Worm (Caenorhabditis elegans) whole organism, L4/young adult: Measurements from ENCODE around the gene col-147.

Experiments used
- W03F9.2 ChIP-seq: fragments of 150-350 bp; optimal IDR thresholded peaks from 2 replicates; lab custom pipeline; 2014; ENCODE audit warnings: missing biosample characterization, missing genetic modification characterization
- dao-5 ChIP-seq: sonication (generic microtip); optimal IDR thresholded peaks from 2 replicates; lab custom pipeline; 2016; ENCODE audit warnings: missing genotype, missing genetic modification characterization, moderate library complexity, missing compliant biosample characterization
- him-1 ChIP-seq: sonication (generic microtip); optimal IDR thresholded peaks from 2 replicates; lab custom pipeline; 2016; ENCODE audit warnings: missing genotype, missing genetic modification reagents, missing genetic modification characterization, missing compliant biosample characterization

Gene col-147

DNA sequence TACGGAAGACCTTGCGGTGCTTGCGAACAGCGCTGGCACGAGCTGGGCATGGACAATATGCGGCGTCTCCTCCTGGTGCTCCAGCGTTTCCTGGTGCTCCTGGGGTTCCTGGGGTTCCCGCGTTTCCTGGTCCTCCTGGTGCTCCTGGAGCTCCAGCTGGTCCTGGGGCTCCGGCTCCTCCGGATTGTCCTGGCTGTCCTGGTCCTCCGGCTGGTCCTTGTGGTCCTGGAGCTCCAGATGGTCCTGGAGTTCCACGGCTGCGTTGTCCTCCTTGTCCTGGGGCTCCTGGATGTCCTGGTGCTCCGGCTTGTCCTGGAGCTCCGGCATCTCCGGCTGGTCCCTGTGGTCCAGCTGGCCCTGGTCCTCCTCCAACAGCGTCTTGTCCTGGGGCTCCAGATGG, 790 bp downstream of the col-147 start:
- no peak for TF ChIP-seq W03F9.2 (tag; lab: Kevin White, UChicago)
- TF ChIP-seq him-1 (tag; lab: Kevin White, UChicago) = no peak
- no peak for TF ChIP-seq dao-5 (tag; lab: Kevin White, UChicago)

DNA sequence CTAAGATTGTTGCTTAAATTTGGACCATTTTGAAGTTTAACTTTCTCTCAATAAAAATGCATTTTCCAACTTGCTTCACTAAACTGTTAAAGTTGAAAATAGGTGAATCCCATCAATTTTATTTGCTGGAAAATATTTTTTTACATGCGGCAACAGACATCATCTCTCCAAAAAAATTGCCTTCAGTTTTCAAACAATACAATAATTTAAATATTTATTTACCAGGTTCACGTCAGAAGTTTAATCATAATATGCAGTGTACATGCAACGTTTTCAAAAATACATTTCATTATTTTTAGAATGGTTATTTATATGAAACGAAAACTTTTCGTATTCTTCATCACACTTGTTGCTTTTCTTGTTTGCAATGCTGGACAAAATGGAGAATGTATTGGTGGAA, 2.2 kb downstream of the col-147 start, which contains the start of gene T06E4.5:
Gene T06E4.5 (plus strand): TSS at position 301 of the 400 bp plus-strand sequence.
- no peak for TF ChIP-seq dao-5 (tag; lab: Kevin White, UChicago)
- no peak for TF ChIP-seq W03F9.2 (tag; lab: Kevin White, UChicago)
- TF ChIP-seq him-1 (tag; lab: Kevin White, UChicago) = no peak

DNA sequence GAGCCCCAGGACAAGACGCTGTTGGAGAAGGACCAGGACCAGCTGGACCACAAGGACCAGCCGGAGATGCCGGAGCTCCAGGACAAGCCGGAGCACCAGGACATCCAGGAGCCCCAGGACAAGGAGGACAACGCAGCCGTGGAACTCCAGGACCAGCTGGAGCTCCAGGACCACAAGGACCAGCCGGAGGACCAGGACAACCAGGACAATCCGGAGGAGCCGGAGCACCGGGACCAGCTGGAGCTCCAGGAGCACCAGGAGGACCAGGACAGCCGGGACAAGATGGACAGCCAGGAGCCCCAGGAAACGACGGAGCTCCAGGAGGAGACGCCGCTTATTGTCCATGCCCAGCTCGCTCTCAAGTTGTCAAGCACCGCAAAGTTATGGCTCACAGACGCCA, 2.6 kb downstream of the col-147 start:
- TF ChIP-seq dao-5 (tag; lab: Kevin White, UChicago) (no peak), him-1 (tag; lab: Kevin White, UChicago) (no peak)

DNA sequence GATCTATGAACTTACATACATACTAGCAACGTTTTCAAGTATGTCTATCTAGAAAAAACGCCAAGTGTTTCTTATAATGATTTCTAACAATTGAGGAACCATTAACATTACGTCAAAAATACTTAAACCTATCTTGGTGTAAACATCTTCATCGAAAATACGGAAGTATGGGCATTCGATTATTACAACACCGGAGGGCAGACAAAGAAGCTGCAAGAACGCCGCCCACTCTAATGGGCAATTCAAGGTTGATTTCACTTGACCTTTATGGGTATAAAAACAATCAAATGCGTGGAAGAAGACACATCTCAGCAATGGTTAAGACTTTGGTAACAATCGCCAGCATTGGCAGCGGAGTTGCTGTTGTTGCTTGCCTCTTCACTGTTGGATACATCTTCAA, 3.5 kb downstream of the col-147 start, which contains the start of gene col-146:
Gene col-146 (plus strand): TSS at position 301 of the 400 bp plus-strand sequence.
- TF ChIP-seq W03F9.2 (tag; lab: Kevin White, UChicago) (no peak), him-1 (tag; lab: Kevin White, UChicago) (no peak), dao-5 (tag; lab: Kevin White, UChicago) (no peak)

DNA sequence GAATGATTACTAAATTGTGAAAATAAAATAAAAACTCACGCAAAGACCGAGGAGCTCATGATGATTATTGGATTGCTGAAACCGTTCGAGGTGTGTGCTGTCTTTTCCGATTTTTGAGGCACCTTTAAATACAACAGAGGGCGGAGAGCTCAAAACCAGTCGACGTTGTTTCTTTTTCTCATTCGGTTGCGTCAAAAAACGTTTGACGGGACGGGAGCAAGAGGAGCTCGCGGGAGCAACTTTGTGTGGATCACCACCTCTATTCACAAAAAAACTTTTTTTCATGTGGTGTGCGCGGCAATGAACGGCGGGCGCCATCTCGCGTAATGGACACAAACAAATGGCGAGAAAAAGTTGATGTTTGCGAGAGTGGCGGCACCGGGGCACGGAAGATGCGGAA, 4.0 kb downstream of the col-147 start, which contains the start of gene idpc-3:
Gene idpc-3 (minus strand): TSS at position 101 of the 400 bp plus-strand sequence.
- no peak for TF ChIP-seq dao-5 (tag; lab: Kevin White, UChicago)
- no peak for TF ChIP-seq W03F9.2 (tag; lab: Kevin White, UChicago)
- no peak for TF ChIP-seq him-1 (tag; lab: Kevin White, UChicago)

DNA sequence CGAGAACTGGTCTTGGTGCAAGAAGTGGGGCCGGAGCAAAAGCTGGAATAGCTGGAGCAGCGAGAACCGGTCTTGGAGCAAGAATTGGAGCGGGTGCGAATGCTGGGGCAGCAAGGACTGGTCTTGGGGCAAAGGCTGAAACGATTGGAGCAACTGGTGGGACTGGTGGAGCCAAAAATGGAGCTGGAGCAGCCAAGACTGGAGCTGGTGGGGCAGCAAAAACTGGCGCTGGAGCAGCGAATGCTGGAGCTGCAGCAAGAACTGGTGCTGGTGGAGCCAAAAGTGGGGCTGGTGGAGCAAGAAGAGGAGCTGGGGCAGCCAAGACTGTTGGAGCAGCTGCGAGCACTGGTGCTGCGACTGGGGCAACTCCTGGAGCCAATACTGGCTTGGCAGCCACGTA, 4.5 kb downstream of the col-147 start:
- no peak for TF ChIP-seq him-1 (tag; lab: Kevin White, UChicago)
- TF ChIP-seq dao-5 (tag; lab: Kevin White, UChicago) = no peak
- TF ChIP-seq W03F9.2 (tag; lab: Kevin White, UChicago) = no peak

DNA sequence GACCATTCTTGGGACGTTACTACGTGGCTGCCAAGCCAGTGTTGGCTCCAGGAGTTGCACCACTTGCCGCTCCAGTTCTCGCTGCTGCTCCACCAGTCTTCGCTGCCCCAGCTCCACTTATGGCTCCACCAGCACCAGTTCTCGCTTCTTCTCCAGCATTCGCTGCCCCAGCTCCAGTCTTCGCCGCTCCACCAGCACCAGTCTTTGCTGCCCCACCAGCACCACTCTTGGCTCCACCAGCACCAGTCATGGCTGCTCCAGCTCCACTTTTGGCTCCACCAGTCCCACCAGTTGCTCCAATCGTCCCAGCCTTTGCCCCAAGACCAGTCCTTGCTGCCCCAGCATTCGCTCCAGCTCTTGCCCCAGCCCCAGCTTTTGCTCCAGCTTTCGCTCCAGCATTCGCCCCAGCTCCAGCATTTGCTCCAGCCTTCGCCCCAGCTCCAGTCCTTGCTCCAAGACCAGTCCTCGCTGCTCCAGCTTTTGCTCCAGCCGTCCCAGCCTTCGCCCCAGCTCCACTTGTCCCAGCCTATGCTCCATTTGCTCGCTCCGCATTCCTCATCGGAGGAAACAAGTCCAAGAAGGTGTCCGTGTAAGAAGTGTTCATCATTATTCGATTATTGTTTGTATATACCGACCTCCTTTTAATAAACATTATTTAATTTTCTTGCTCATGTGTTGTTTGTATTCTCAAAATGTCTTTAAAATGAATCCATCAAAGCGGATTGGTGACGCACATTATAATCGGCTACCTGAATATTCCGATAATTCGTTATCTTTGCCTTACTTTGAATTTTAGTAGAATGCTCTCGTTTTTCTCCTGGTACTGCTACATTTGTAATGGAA, 7.3 kb downstream of the col-147 start, which contains the start of gene T06E4.7:
Gene T06E4.7 (plus strand): TSS at position 793 of the 843 bp plus-strand sequence.
- TF ChIP-seq him-1 (tag; lab: Kevin White, UChicago) (no peak), W03F9.2 (tag; lab: Kevin White, UChicago) (no peak), dao-5 (tag; lab: Kevin White, UChicago) (no peak)

DNA sequence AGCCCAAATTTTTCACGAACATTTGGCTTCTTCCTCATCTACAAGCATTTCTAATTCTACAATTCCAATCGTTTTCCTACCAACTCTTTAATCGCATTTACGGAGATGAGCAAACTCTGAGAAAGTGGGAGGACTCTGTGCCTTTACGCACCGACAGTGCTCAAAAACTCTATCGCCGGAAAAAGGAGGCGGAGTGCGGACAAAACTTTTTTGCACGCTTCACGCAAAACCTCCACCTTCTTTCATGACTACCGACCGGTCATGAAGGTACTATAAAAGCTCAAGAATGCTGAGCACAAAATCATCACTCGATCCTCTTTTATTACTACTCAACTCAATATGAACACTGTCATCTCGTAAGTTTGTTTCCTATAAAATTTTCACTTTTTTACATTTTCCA, 8.0 kb downstream of the col-147 start, which contains the start of gene idpc-4:
Gene idpc-4 (plus strand): TSS at position 301 of the 400 bp plus-strand sequence.
- TF ChIP-seq him-1 (tag; lab: Kevin White, UChicago) = no peak

DNA sequence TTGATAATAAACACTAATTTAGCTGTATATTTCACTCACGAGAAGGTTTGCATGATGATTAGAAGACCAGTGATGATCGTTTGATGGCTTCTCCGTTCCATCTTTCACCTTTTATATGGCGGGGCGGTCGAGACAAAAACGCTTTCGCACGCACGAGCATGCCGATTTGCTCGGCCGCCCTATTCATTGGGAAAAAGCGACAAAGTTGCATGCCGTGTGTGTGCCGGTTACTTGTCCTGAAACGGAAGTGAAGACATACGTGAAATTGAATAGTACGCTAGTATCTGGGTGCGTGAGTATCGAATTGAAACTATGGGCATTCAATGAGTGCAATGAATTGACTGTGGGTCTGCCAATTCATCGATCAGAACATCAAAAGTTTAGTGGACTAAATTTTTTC, 10.3 kb downstream of the col-147 start, which contains the start of gene idpc-5:
Gene idpc-5 (minus strand): TSS at position 101 of the 400 bp plus-strand sequence.
- TF ChIP-seq W03F9.2 (tag; lab: Kevin White, UChicago) (no peak), dao-5 (tag; lab: Kevin White, UChicago) (no peak), him-1 (tag; lab: Kevin White, UChicago) (no peak)

DNA sequence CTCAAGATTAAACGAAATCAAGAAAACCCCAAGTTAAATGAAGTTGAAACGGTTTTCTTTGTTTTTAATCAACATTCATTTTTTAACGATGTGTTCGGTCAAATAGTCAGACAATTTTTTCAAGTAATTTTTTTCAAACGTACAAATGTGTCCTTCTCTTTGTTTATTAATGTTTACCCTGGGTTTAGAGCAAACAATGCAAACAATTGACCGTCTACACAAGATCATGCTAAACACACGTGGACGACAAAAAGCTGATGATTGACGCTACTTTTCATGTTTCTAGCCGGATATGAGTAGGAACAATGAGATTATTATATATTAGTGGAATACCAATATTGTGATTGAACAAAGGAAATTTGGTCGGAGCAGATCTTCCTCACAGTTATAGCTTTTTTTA, 11.7 kb downstream of the col-147 start:
- TF ChIP-seq W03F9.2 (tag; lab: Kevin White, UChicago) = no peak
- TF ChIP-seq dao-5 (tag; lab: Kevin White, UChicago) = no peak
- no peak for TF ChIP-seq him-1 (tag; lab: Kevin White, UChicago)

DNA sequence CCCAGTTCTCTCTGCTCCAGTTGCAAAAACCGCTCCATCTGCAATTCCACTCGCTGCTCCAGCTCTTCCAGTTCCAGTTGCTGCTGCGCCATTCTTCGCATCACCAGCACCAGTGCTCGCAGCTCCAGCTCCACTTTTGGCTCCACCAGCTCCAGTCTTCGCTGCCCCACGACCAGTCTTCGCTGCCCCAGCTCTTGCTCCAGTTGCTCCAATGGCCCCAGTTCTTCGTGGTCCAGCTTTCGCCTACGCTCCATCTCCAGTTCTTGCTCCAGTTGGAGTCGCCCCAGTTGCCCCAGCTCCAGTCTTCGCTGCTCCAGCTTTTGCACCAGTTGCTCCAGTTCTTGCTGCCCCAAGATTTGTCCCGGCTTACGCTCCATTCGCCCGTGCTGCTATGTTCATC, 12.7 kb downstream of the col-147 start:
- TF ChIP-seq W03F9.2 (tag; lab: Kevin White, UChicago) (no peak), him-1 (tag; lab: Kevin White, UChicago) (no peak)

DNA sequence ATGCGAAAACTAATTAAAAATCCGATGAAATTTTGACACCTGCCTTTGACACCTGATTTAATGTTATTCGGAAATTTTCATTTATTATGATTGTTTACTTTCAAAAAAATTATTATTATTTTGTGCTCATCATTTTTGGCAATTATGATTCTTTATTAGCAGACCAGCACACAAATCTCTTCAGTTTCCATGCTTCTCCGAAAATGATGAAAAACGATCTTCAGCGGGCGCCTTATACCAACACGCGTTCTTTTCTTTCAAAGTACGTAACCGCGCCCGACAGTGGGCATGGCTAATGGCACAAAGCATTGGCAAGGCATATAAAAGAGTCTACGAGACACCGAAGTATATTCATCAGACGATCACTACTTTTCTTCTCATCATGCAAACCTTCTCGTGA, 13.3 kb downstream of the col-147 start, which contains the start of gene idpc-6:
Gene idpc-6 (plus strand): TSS at position 301 of the 400 bp plus-strand sequence.
- TF ChIP-seq W03F9.2 (tag; lab: Kevin White, UChicago) (no peak), dao-5 (tag; lab: Kevin White, UChicago) (no peak), him-1 (tag; lab: Kevin White, UChicago) (no peak)

DNA sequence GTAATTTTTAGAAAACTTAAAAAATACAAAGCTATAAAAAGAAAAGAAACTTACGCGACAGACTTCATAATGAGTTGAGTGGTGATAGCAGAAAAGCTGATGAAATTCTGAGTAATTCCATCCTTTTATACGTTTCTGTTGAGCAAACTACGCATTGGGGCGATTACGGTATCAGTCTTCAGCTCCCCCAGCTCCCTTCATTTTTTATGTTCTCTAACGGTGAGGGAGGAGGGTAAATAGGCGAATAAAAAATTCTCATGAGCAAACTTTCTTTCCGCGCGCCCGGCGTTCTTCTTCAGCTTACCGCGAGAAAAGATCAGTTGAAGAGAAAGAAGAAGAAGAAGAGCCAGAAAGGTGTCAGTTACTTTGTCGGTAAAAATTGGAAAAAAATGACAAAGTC, 14.2 kb downstream of the col-147 start, which contains the start of gene idpc-7:
Gene idpc-7 (minus strand): TSS at position 101 of the 400 bp plus-strand sequence.
- TF ChIP-seq dao-5 (tag; lab: Kevin White, UChicago) (no peak), him-1 (tag; lab: Kevin White, UChicago) (no peak), W03F9.2 (tag; lab: Kevin White, UChicago) (no peak)
